Worm (Caenorhabditis elegans) whole organism, L1 larva: ENCODE data around the gene C03A3.2.
A peak's percentile ranks its signal among the peaks of the same experiment; 100 is the strongest.

Experiments
- F16B12.6 ChIP-seq: fragments of 150-350 bp; optimal IDR thresholded peaks from 2 replicates; lab custom pipeline; 2014; ENCODE audit warnings: missing biosample characterization, missing genetic modification characterization
- Y116A8C.19 ChIP-seq: sonication (generic microtip); optimal IDR thresholded peaks from 2 replicates; lab custom pipeline; 2016; ENCODE audit warnings: missing compliant biosample characterization, missing genetic modification characterization, borderline replicate concordance
- alr-1 ChIP-seq: fragments of 200-800 bp; sonication (Bioruptor generic); optimal IDR thresholded peaks from 2 replicates; lab custom pipeline; 2018; ENCODE audit warnings: borderline replicate concordance, mild to moderate bottlenecking, missing genetic modification characterization, missing compliant biosample characterization
- blmp-1 ChIP-seq: fragments of 150-350 bp; optimal IDR thresholded peaks from 2 replicates; lab custom pipeline; 2014; ENCODE audit warnings: missing biosample characterization, missing genetic modification characterization
- ceh-63 ChIP-seq: fragments of 200-800 bp; sonication (Bioruptor generic); optimal IDR thresholded peaks from 2 replicates; lab custom pipeline; 2018; ENCODE audit warnings: mild to moderate bottlenecking, missing genetic modification characterization, missing compliant biosample characterization
- ceh-82 ChIP-seq, 3 experiments: fragments of 150-350 bp in 1 of 3; sonication (generic microtip) in 2 of 3; optimal IDR thresholded peaks; 2 replicates each; lab custom pipeline; 2014 to 2017; ENCODE audit warnings: missing biosample characterization in 3 of 3, missing genetic modification characterization in 3 of 3
- ceh-88 ChIP-seq: fragments of 200-800 bp; sonication (Bioruptor generic); IDR thresholded peaks from 2 replicates; pipeline ENCODE4 v1.3.6; 2022; ENCODE audit warnings: missing genetic modification characterization, missing compliant biosample characterization
- ces-1 ChIP-seq: fragments of 150-350 bp; optimal IDR thresholded peaks from 2 replicates; lab custom pipeline; 2014; ENCODE audit warnings: missing biosample characterization, missing genetic modification reagents, missing genetic modification characterization
- dsc-1 ChIP-seq: sonication (generic microtip); optimal IDR thresholded peaks from 2 replicates; lab custom pipeline; 2016; ENCODE audit warnings: mild to moderate bottlenecking, missing genetic modification characterization, missing compliant biosample characterization
- efl-1 ChIP-seq, 4 experiments: fragments of 150-350 bp; optimal IDR thresholded peaks in 3 of 4; peaks in 1 of 4; 1 replicate in 1 of 4; 2 replicates in 3 of 4; lab custom pipeline; 2014; ENCODE audit warnings: missing biosample characterization in 2 of 4, missing genetic modification characterization in 2 of 4, missing genetic modification reagents in 2 of 4
- efl-3 ChIP-seq: fragments of 200-800 bp; sonication (Bioruptor generic); optimal IDR thresholded peaks from 2 replicates; lab custom pipeline; 2018; ENCODE audit warnings: mild to moderate bottlenecking, missing genetic modification characterization, missing compliant biosample characterization
- egl-13 ChIP-seq: sonication (generic microtip); optimal IDR thresholded peaks from 2 replicates; lab custom pipeline; 2016; ENCODE audit warnings: missing genotype, missing genetic modification reagents, missing genetic modification characterization, missing compliant biosample characterization
- elt-3 ChIP-seq, 6 experiments: fragments of 150-350 bp in 1 of 6; sonication (generic microtip); optimal IDR thresholded peaks; 2 replicates each; lab custom pipeline; 2017 to 2018; ENCODE audit warnings: missing biosample characterization in 6 of 6, missing genetic modification characterization in 6 of 6, inconsistent platforms in 1 of 6
- ets-5 ChIP-seq: fragments of 200-800 bp; sonication (Bioruptor generic); IDR thresholded peaks from 2 replicates; pipeline ENCODE4 v1.3.6; 2022; ENCODE audit warnings: missing genetic modification characterization, missing compliant biosample characterization
- fkh-8 ChIP-seq: sonication (generic microtip); optimal IDR thresholded peaks from 2 replicates; lab custom pipeline; 2016; ENCODE audit warnings: mild to moderate bottlenecking, missing genetic modification characterization, missing compliant biosample characterization
- fos-1 ChIP-seq: fragments of 150-350 bp; optimal IDR thresholded peaks from 2 replicates; lab custom pipeline; 2014; ENCODE audit warnings: missing biosample characterization, missing genetic modification characterization
- hlh-17 ChIP-seq: fragments of 200-800 bp; sonication (Bioruptor generic); optimal IDR thresholded peaks from 2 replicates; lab custom pipeline; 2018; ENCODE audit warnings: missing genetic modification characterization, mild to moderate bottlenecking, missing compliant biosample characterization, moderate library complexity, borderline replicate concordance
- irx-1 ChIP-seq: sonication (generic microtip); optimal IDR thresholded peaks from 2 replicates; lab custom pipeline; 2016; ENCODE audit warnings: missing genetic modification characterization, missing compliant biosample characterization
- jun-1 ChIP-seq: fragments of 150-350 bp; optimal IDR thresholded peaks from 2 replicates; lab custom pipeline; 2014; ENCODE audit warnings: missing biosample characterization, missing genetic modification reagents, missing genetic modification characterization
- lin-13 ChIP-seq: fragments of 150-350 bp; optimal IDR thresholded peaks from 2 replicates; lab custom pipeline; 2014; ENCODE audit warnings: missing biosample characterization, missing genetic modification reagents, missing genetic modification characterization
- lin-35 ChIP-seq, 2 experiments: fragments of 150-350 bp; optimal IDR thresholded peaks; 2 replicates each; lab custom pipeline; 2014; ENCODE audit warnings: missing biosample characterization in 2 of 2, missing genetic modification characterization in 2 of 2, missing genetic modification reagents in 2 of 2
- lin-39 ChIP-seq: fragments of 150-350 bp; optimal IDR thresholded peaks from 2 replicates; lab custom pipeline; 2014; ENCODE audit warnings: missing biosample characterization, missing genetic modification reagents, missing genetic modification characterization
- mab-9 ChIP-seq: fragments of 200-800 bp; sonication (Bioruptor generic); IDR thresholded peaks from 2 replicates; pipeline ENCODE4 v1.3.6; 2022; ENCODE audit warnings: missing genetic modification reagents, missing genetic modification characterization, missing compliant biosample characterization
- mdl-1 ChIP-seq, 2 experiments: fragments of 150-350 bp; optimal IDR thresholded peaks; 2 replicates each; lab custom pipeline; 2014 to 2017; ENCODE audit warnings: missing biosample characterization in 2 of 2, missing genetic modification characterization in 2 of 2, inconsistent platforms in 1 of 2
- mep-1 ChIP-seq: fragments of 150-350 bp; optimal IDR thresholded peaks from 2 replicates; lab custom pipeline; 2014; ENCODE audit warnings: missing biosample characterization, missing genetic modification characterization
- nhr-11 ChIP-seq: fragments of 150-350 bp; optimal IDR thresholded peaks from 2 replicates; lab custom pipeline; 2014; ENCODE audit warnings: missing biosample characterization, missing genetic modification characterization
- nhr-20 ChIP-seq: sonication (generic microtip); optimal IDR thresholded peaks from 2 replicates; lab custom pipeline; 2016; ENCODE audit warnings: mild to moderate bottlenecking, missing genetic modification characterization, missing compliant biosample characterization
- nhr-237 ChIP-seq: fragments of 150-350 bp; optimal IDR thresholded peaks from 2 replicates; lab custom pipeline; 2014; ENCODE audit warnings: missing biosample characterization, missing genetic modification characterization
- nhr-28 ChIP-seq: fragments of 150-350 bp; optimal IDR thresholded peaks from 2 replicates; lab custom pipeline; 2014; ENCODE audit warnings: missing biosample characterization, missing genetic modification characterization
- nhr-47 ChIP-seq: sonication (generic microtip); optimal IDR thresholded peaks from 2 replicates; lab custom pipeline; 2016; ENCODE audit warnings: mild to moderate bottlenecking, missing genetic modification characterization, moderate library complexity, missing compliant biosample characterization
- nhr-84 ChIP-seq: sonication (generic microtip); optimal IDR thresholded peaks from 2 replicates; lab custom pipeline; 2017; ENCODE audit warnings: missing biosample characterization, missing genetic modification characterization
- nhr-85 ChIP-seq: sonication (generic microtip); peaks from one replicate; lab custom pipeline; 2016; ENCODE audit warnings: missing genetic modification characterization, inconsistent platforms, missing compliant biosample characterization
- nhr-90 ChIP-seq: sonication (generic microtip); optimal IDR thresholded peaks from 2 replicates; lab custom pipeline; 2016; ENCODE audit warnings: mild to moderate bottlenecking, missing genetic modification characterization, missing compliant biosample characterization; ENCODE audit not compliant: poor library complexity
- pag-3 ChIP-seq: sonication (generic microtip); optimal IDR thresholded peaks from 2 replicates; lab custom pipeline; 2017; ENCODE audit warnings: missing genetic modification characterization, mild to moderate bottlenecking, missing compliant biosample characterization, antibody characterized with exemption, borderline replicate concordance; ENCODE audit not compliant: insufficient read depth
- pax-3 ChIP-seq: fragments of 200-800 bp; sonication (Bioruptor generic); optimal IDR thresholded peaks from 2 replicates; lab custom pipeline; 2018; ENCODE audit warnings: mild to moderate bottlenecking, missing genetic modification characterization, moderate library complexity, missing compliant biosample characterization
- pqm-1 ChIP-seq: sonication (generic microtip); optimal IDR thresholded peaks from 3 replicates; lab custom pipeline; 2017; ENCODE audit warnings: missing biosample characterization, missing genetic modification characterization
- rnt-1 ChIP-seq: sonication (generic microtip); optimal IDR thresholded peaks from 2 replicates; lab custom pipeline; 2016; ENCODE audit warnings: mild to moderate bottlenecking, missing genetic modification characterization, moderate library complexity, missing compliant biosample characterization
- skn-1 ChIP-seq: fragments of 150-350 bp; optimal IDR thresholded peaks from 2 replicates; lab custom pipeline; 2014; ENCODE audit warnings: missing biosample characterization, missing genetic modification characterization
- snpc-4 ChIP-seq: fragments of 150-350 bp; optimal IDR thresholded peaks from 2 replicates; lab custom pipeline; 2014; ENCODE audit warnings: missing biosample characterization, missing genetic modification characterization
- snu-23 ChIP-seq: sonication (generic microtip); optimal IDR thresholded peaks from 2 replicates; lab custom pipeline; 2016; ENCODE audit warnings: missing genetic modification characterization, missing compliant biosample characterization
- sup-37 ChIP-seq: fragments of 200-800 bp; sonication (Bioruptor generic); optimal IDR thresholded peaks from 2 replicates; lab custom pipeline; 2018; ENCODE audit warnings: mild to moderate bottlenecking, missing genetic modification characterization, missing compliant biosample characterization
- swsn-7 ChIP-seq: sonication (generic microtip); optimal IDR thresholded peaks from 2 replicates; lab custom pipeline; 2016; ENCODE audit warnings: missing genetic modification characterization, missing compliant biosample characterization
- tbx-2 ChIP-seq: sonication (generic microtip); optimal IDR thresholded peaks from 2 replicates; lab custom pipeline; 2016; ENCODE audit warnings: missing genetic modification characterization, missing compliant biosample characterization
- unc-130 ChIP-seq: fragments of 150-350 bp; optimal IDR thresholded peaks from 2 replicates; lab custom pipeline; 2017; ENCODE audit warnings: missing biosample characterization, missing genetic modification characterization, inconsistent platforms
- unc-30 ChIP-seq: sonication (generic microtip); optimal IDR thresholded peaks from 2 replicates; lab custom pipeline; 2017; ENCODE audit warnings: missing biosample characterization, missing genetic modification characterization
- unc-62 ChIP-seq: fragments of 150-350 bp; optimal IDR thresholded peaks from 2 replicates; lab custom pipeline; 2014; ENCODE audit warnings: missing biosample characterization, missing genetic modification reagents, missing genetic modification characterization
- unc-98 ChIP-seq: fragments of 200-800 bp; sonication (Bioruptor generic); IDR thresholded peaks from 2 replicates; pipeline ENCODE4 v1.3.6; 2022; ENCODE audit warnings: missing genetic modification characterization, missing compliant biosample characterization
- vab-15 ChIP-seq: sonication (generic microtip); optimal IDR thresholded peaks from 2 replicates; lab custom pipeline; 2017; ENCODE audit warnings: missing genotype, mild to moderate bottlenecking, missing genetic modification characterization, missing compliant biosample characterization
- xbp-1 ChIP-seq: sonication (generic microtip); optimal IDR thresholded peaks from 2 replicates; lab custom pipeline; 2016; ENCODE audit warnings: missing genetic modification characterization, missing compliant biosample characterization

The C03A3.2 gene

ce11 chrX:11262319-11263074 is at the start of gene C03A3.2 (continued):
- peak; percentile 92 for TF ChIP-seq vab-15 (tag; lab: Kevin White, UChicago)
- TF ChIP-seq snu-23 = peak; percentile 74
- no peak for TF ChIP-seq efl-3
- TF ChIP-seq pqm-1 (tag; lab: Kevin White, UChicago) = no peak
- TF ChIP-seq fkh-8 = peak; percentile 78
- TF ChIP-seq nhr-11 = no peak
- 0 out of 2 replicates have a peak, but pooled peaks have one; percentile 36 for TF ChIP-seq mab-9 (GFP tag; lab: Robert Waterston, UW)
- TF ChIP-seq ceh-88 (GFP tag; lab: Robert Waterston, UW) = no peak
- peak in 1 of 2 experiments; percentile 69 for TF ChIP-seq mdl-1 (tag; optimal IDR thresholded peaks at IDR 0.05; lab: Kevin White, UChicago)
- peak; percentile 52 to 72 for TF ChIP-seq lin-35 (GFP tag; optimal IDR thresholded peaks at IDR 0.05; lab: Kevin White, UChicago)
- peak; percentile 71 for TF ChIP-seq mep-1
- TF ChIP-seq pag-3 = no peak
- peak; percentile 14 for TF ChIP-seq skn-1
- no peak for TF ChIP-seq Y116A8C.19 (tag; lab: Kevin White, UChicago)
- TF ChIP-seq snpc-4 (tag; lab: Kevin White, UChicago) = peak; percentile 39
- no peak for TF ChIP-seq alr-1
- no peak for TF ChIP-seq unc-130
- no peak for TF ChIP-seq ceh-63 (GFP tag; lab: Kevin White, UChicago)
- TF ChIP-seq nhr-84 = no peak
- no peak for TF ChIP-seq lin-39 (tag; lab: Kevin White, UChicago)
- TF ChIP-seq pax-3 (tag; lab: Kevin White, UChicago) = no peak
- TF ChIP-seq nhr-28 (tag; lab: Kevin White, UChicago) = no peak
- peak; percentile 26 for TF ChIP-seq irx-1
- no peak for TF ChIP-seq nhr-237
- TF ChIP-seq unc-62 (GFP tag; lab: Kevin White, UChicago) = no peak
- no peak for TF ChIP-seq ets-5 (GFP tag; lab: Robert Waterston, UW)
- peak; percentile 43 for TF ChIP-seq lin-13 (GFP tag; lab: Kevin White, UChicago)
- TF ChIP-seq dsc-1 = peak; percentile 42
- TF ChIP-seq ces-1 = no peak
- peak; percentile 67 for TF ChIP-seq fos-1 (tag; lab: Kevin White, UChicago)
- peak; percentile 24 for TF ChIP-seq egl-13 (tag; lab: Kevin White, UChicago)
- peak; percentile 67 for TF ChIP-seq tbx-2 (tag; lab: Kevin White, UChicago)
- no peak for TF ChIP-seq sup-37 (GFP tag; lab: Kevin White, UChicago)

- TF ChIP-seq unc-30 (tag; lab: Kevin White, UChicago) = no peak
- TF ChIP-seq jun-1 (tag; lab: Kevin White, UChicago) = no peak
- no peak for TF ChIP-seq hlh-17 (GFP tag; lab: Kevin White, UChicago)
- peak; percentile 89 for TF ChIP-seq F16B12.6 (tag; lab: Kevin White, UChicago)
- TF ChIP-seq unc-98 (GFP tag; lab: Robert Waterston, UW) = no peak
- peak; percentile 61 for TF ChIP-seq nhr-90 (tag; lab: Kevin White, UChicago)
- TF ChIP-seq ces-1 = no peak
- TF ChIP-seq mep-1 = peak; percentile 71
- TF ChIP-seq lin-35 (GFP tag; optimal IDR thresholded peaks at IDR 0.05; lab: Kevin White, UChicago) = peak in 1 of 2 experiments; percentile 59
- TF ChIP-seq rnt-1 (tag; lab: Kevin White, UChicago) = peak; percentile 35
- TF ChIP-seq ceh-82 (tag; optimal IDR thresholded peaks at IDR 0.05; lab: Kevin White, UChicago) = peak in 1 of 3 experiments; percentile 42
- TF ChIP-seq xbp-1 (tag; lab: Kevin White, UChicago) = peak; percentile 46
- peak; percentile 39 for TF ChIP-seq nhr-47 (tag; lab: Kevin White, UChicago)
- peak; percentile 0 for TF ChIP-seq dsc-1
- TF ChIP-seq nhr-85 = peak; percentile 84
- TF ChIP-seq efl-1 (optimal IDR thresholded peaks at IDR 0.05; lab: Kevin White, UChicago) = peak in 1 of 2 experiments; percentile 31
- TF ChIP-seq efl-1 (GFP tag; optimal IDR thresholded peaks at IDR 0.05 in 1 of 2; lab: Kevin White, UChicago) = peak in 1 of 2 experiments; percentile 94
- TF ChIP-seq unc-130 = peak; percentile 53
- peak; percentile 69 for TF ChIP-seq blmp-1 (tag; lab: Kevin White, UChicago)
- TF ChIP-seq elt-3 (tag; optimal IDR thresholded peaks at IDR 0.05; lab: Kevin White, UChicago) = peak; percentile 48 to 93 (median 66)
- TF ChIP-seq mab-9 (GFP tag; lab: Robert Waterston, UW) = 0 out of 2 replicates have a peak, but pooled peaks have one; percentile 21
- TF ChIP-seq mdl-1 (tag; optimal IDR thresholded peaks at IDR 0.05; lab: Kevin White, UChicago) = peak in 1 of 2 experiments; percentile 60
- no peak for TF ChIP-seq nhr-84
- peak; percentile 43 for TF ChIP-seq swsn-7 (tag; lab: Kevin White, UChicago)
- no peak for TF ChIP-seq sup-37 (GFP tag; lab: Kevin White, UChicago)
- peak; percentile 79 for TF ChIP-seq nhr-20 (tag; lab: Kevin White, UChicago)
Observed at ce11 chrX:11215420-11216050, 47.1 kb upstream of the C03A3.2 start, which contains the start of the genes C34F6.7 and idh-2. Gene C34F6.7, minus strand, starts transcription at chrX:11215470. Gene idh-2, plus strand, starts transcription at chrX:11216000.
